Fruit fly (Drosophila melanogaster) whole organism, wandering third instar larva: Measurements from ENCODE around the gene mRRF2.

Experiments
- Dfd ChIP-seq: fragments of >200 bp; optimal IDR thresholded peaks from 2 replicates; lab custom pipeline; 2017; ENCODE audit warnings: missing biosample characterization, missing genetic modification characterization
- OdsH ChIP-seq: fragments of 200-800 bp; sonication (Bioruptor generic); optimal IDR thresholded peaks from 2 replicates; lab custom pipeline; 2016; ENCODE audit warnings: missing biosample characterization, mild to moderate bottlenecking, missing genetic modification characterization
- fru ChIP-seq: fragments of 200-800 bp; sonication (Bioruptor generic); optimal IDR thresholded peaks from 3 replicates; lab custom pipeline; 2016; ENCODE audit warnings: missing biosample characterization, mild to moderate bottlenecking, missing genetic modification characterization

DNA sequence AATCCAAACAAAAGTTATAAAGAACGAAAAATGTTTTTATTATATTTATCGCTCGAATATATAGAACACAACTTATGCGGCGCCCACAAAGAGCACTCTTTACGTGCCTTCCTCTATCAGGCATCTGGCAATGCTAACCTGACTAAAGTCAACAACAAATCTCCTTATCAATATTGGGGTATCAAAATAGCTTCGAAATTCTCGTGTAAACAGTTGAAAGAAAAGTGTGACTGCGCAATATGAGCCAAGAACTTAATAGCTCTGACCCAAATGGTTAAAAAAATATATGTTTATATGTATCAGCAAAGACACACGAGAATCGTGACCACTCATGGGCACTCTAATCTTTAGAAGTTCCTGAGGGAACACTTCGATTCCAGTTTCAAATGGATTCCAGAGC, 17.7 kb downstream of the mRRF2 start:
- TF ChIP-seq OdsH (GFP tag; lab: Kevin White, UChicago) (no peak), Dfd (GFP tag; lab: Kevin White, UChicago) (no peak), fru (GFP tag; lab: Kevin White, UChicago) (no peak)
